Worm (Caenorhabditis elegans) whole organism, L1 larva: ENCODE data around the gene Y43F8B.10.

Experiments used
- alr-1 ChIP-seq: fragments of 200-800 bp; sonication (Bioruptor generic); optimal IDR thresholded peaks from 2 replicates; lab custom pipeline; 2018; ENCODE audit warnings: borderline replicate concordance, mild to moderate bottlenecking, missing genetic modification characterization, missing compliant biosample characterization
- ces-1 ChIP-seq: fragments of 150-350 bp; optimal IDR thresholded peaks from 2 replicates; lab custom pipeline; 2014; ENCODE audit warnings: missing biosample characterization, missing genetic modification reagents, missing genetic modification characterization
- irx-1 ChIP-seq: sonication (generic microtip); optimal IDR thresholded peaks from 2 replicates; lab custom pipeline; 2016; ENCODE audit warnings: missing genetic modification characterization, missing compliant biosample characterization
- mef-2 ChIP-seq: fragments of 150-350 bp; optimal IDR thresholded peaks from 2 replicates; lab custom pipeline; 2014; ENCODE audit warnings: missing biosample characterization, missing genetic modification characterization
- pqm-1 ChIP-seq: sonication (generic microtip); optimal IDR thresholded peaks from 3 replicates; lab custom pipeline; 2017; ENCODE audit warnings: missing biosample characterization, missing genetic modification characterization
- unc-62 ChIP-seq: fragments of 150-350 bp; optimal IDR thresholded peaks from 2 replicates; lab custom pipeline; 2014; ENCODE audit warnings: missing biosample characterization, missing genetic modification reagents, missing genetic modification characterization
- unc-86 ChIP-seq: sonication (generic microtip); optimal IDR thresholded peaks from 2 replicates; lab custom pipeline; 2016; ENCODE audit warnings: missing genetic modification characterization, missing compliant biosample characterization

DNA sequence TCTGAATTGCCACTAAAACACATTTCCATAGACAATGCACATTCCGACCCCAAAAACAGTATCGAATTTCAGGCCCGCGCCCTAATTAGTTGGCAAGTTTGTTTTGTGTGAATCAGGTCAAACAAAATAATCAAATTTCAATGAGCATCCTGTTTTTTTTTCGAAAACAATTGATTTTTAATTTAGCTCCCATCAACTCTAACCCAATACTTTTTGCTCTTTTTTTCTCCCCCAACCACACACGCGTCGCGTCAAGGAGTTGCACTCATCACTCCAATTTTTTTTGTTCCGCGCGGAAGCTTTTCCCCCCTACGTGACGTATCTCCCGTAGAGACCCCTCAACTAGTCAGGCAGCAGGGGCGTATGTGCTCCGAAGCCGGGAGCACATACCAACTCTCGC lies 27.1 kb downstream of the Y43F8B.10 start:
- TF ChIP-seq alr-1 (tag; lab: Kevin White, UChicago), result no peak
- no peak for TF ChIP-seq irx-1 (tag; lab: Kevin White, UChicago)
- TF ChIP-seq ces-1 (GFP tag; lab: Kevin White, UChicago), result no peak
- no peak for TF ChIP-seq mef-2 (tag; lab: Kevin White, UChicago)
- no peak for TF ChIP-seq pqm-1 (tag; lab: Kevin White, UChicago)
- no peak for TF ChIP-seq unc-62 (GFP tag; lab: Kevin White, UChicago)
- no peak for TF ChIP-seq unc-86
